Worm (Caenorhabditis elegans) whole organism, L4 larva: Measurements from ENCODE around the gene cct-5.

Experiments used
- F10B5.3 ChIP-seq: sonication (generic microtip); optimal IDR thresholded peaks from 2 replicates; lab custom pipeline; 2016; ENCODE audit warnings: mild to moderate bottlenecking, missing genetic modification characterization, missing compliant biosample characterization
- ZK546.5 ChIP-seq, 2 experiments: sonication (generic microtip); optimal IDR thresholded peaks; 2 replicates each; lab custom pipeline; 2017; ENCODE audit warnings: missing biosample characterization in 2 of 2, missing genetic modification characterization in 2 of 2
- ama-1 ChIP-seq: fragments of 150-350 bp; optimal IDR thresholded peaks from 2 replicates; lab custom pipeline; 2014; ENCODE audit warnings: inconsistent platforms, mixed read lengths
- attf-4 ChIP-seq: sonication (generic microtip); optimal IDR thresholded peaks from 3 replicates; lab custom pipeline; 2017; ENCODE audit warnings: missing biosample characterization, missing genetic modification characterization
- ceh-20 ChIP-seq: fragments of 200-800 bp; sonication (Bioruptor generic); IDR thresholded peaks from 2 replicates; pipeline ENCODE4 v1.3.6; 2022; ENCODE audit warnings: missing genetic modification reagents, missing genetic modification characterization, missing compliant biosample characterization
- ceh-28 ChIP-seq: fragments of 150-350 bp; optimal IDR thresholded peaks from 2 replicates; lab custom pipeline; 2014; ENCODE audit warnings: missing biosample characterization, missing genetic modification reagents, missing genetic modification characterization
- ceh-32 ChIP-seq: sonication (generic microtip); optimal IDR thresholded peaks from 2 replicates; lab custom pipeline; 2016; ENCODE audit warnings: mild to moderate bottlenecking, missing genetic modification characterization, missing compliant biosample characterization; ENCODE audit not compliant: poor library complexity
- ceh-44 ChIP-seq: fragments of 200-800 bp; sonication (Bioruptor generic); IDR thresholded peaks from 2 replicates; pipeline ENCODE4 v1.3.6; 2022; ENCODE audit warnings: missing genetic modification reagents, missing genetic modification characterization, missing compliant biosample characterization
- ceh-62 ChIP-seq: sonication (generic microtip); optimal IDR thresholded peaks from 2 replicates; lab custom pipeline; 2017; ENCODE audit warnings: missing biosample characterization, missing genetic modification characterization
- ces-1 ChIP-seq: fragments of 150-350 bp; sonication (generic microtip); optimal IDR thresholded peaks from 4 replicates; lab custom pipeline; 2014; ENCODE audit warnings: missing biosample characterization, missing genetic modification reagents, missing genetic modification characterization
- ctbp-1 ChIP-seq: fragments of 200-800 bp; sonication (Bioruptor generic); IDR thresholded peaks from 2 replicates; pipeline ENCODE4 v1.3.6; 2022; ENCODE audit warnings: missing genetic modification reagents, missing genetic modification characterization, missing compliant biosample characterization
- daf-12 ChIP-seq: fragments of 150-350 bp; optimal IDR thresholded peaks from 2 replicates; lab custom pipeline; 2014; ENCODE audit warnings: missing biosample characterization, missing genetic modification reagents, missing genetic modification characterization
- daf-19 ChIP-seq: fragments of 200-800 bp; sonication (Bioruptor generic); conservative IDR thresholded peaks from 2 replicates; pipeline ENCODE4 v1.3.6; 2022; ENCODE audit warnings: missing genetic modification characterization, missing compliant biosample characterization
- dmd-6 ChIP-seq: fragments of 200-800 bp; sonication (Bioruptor generic); IDR thresholded peaks from 2 replicates; pipeline ENCODE4 v1.3.6; 2022; ENCODE audit warnings: missing genetic modification reagents, missing genetic modification characterization, missing compliant biosample characterization
- duxl-1 ChIP-seq: sonication (generic microtip); optimal IDR thresholded peaks from 2 replicates; lab custom pipeline; 2016; ENCODE audit warnings: mild to moderate bottlenecking, missing genetic modification characterization, moderate library complexity, missing compliant biosample characterization; ENCODE audit not compliant: poor library complexity
- dve-1 ChIP-seq: sonication (generic microtip); optimal IDR thresholded peaks from 2 replicates; lab custom pipeline; 2017; ENCODE audit warnings: antibody characterized with exemption, mild to moderate bottlenecking, missing genetic modification characterization, missing compliant biosample characterization; ENCODE audit not compliant: insufficient read depth
- egl-27 ChIP-seq: sonication (generic microtip); optimal IDR thresholded peaks from 3 replicates; lab custom pipeline; 2017; ENCODE audit warnings: missing biosample characterization, missing genetic modification reagents, missing genetic modification characterization
- egl-43 ChIP-seq: fragments of 200-800 bp; sonication (Bioruptor generic); IDR thresholded peaks from 2 replicates; pipeline ENCODE4 v1.3.6; 2022; ENCODE audit warnings: missing genetic modification reagents, missing genetic modification characterization, missing compliant biosample characterization
- hmg-1.1 ChIP-seq: fragments of 200-800 bp; sonication (Bioruptor generic); IDR thresholded peaks from 2 replicates; pipeline ENCODE4 v1.3.6; 2022; ENCODE audit warnings: missing genetic modification reagents, missing genetic modification characterization, missing compliant biosample characterization
- lin-1 ChIP-seq: fragments of 200-800 bp; sonication (Bioruptor generic); IDR thresholded peaks from 2 replicates; pipeline ENCODE4 v1.3.6; 2022; ENCODE audit warnings: missing genetic modification reagents, missing genetic modification characterization, missing compliant biosample characterization
- lin-13 ChIP-seq: fragments of 150-350 bp; optimal IDR thresholded peaks from 2 replicates; lab custom pipeline; 2014; ENCODE audit warnings: missing biosample characterization, missing genetic modification reagents, missing genetic modification characterization
- lin-38 ChIP-seq: fragments of 200-800 bp; sonication (Bioruptor generic); IDR thresholded peaks from 2 replicates; pipeline ENCODE4 v1.3.6; 2022; ENCODE audit warnings: missing genetic modification reagents, missing genetic modification characterization, missing compliant biosample characterization
- lin-39 ChIP-seq: fragments of 150-350 bp; optimal IDR thresholded peaks from 2 replicates; lab custom pipeline; 2014; ENCODE audit warnings: missing biosample characterization, missing genetic modification reagents, missing genetic modification characterization
- lsy-2 ChIP-seq, 2 experiments: fragments of 150-350 bp in 1 of 2; sonication (generic microtip) in 1 of 2; optimal IDR thresholded peaks; 2 replicates each; lab custom pipeline; 2014 to 2017; ENCODE audit warnings: missing biosample characterization in 2 of 2, missing genetic modification characterization in 2 of 2
- mdl-1 ChIP-seq, 2 experiments: fragments of 150-350 bp in 1 of 2; sonication (generic microtip) in 1 of 2; optimal IDR thresholded peaks; 2 replicates each; lab custom pipeline; 2014 to 2017; ENCODE audit warnings: missing biosample characterization in 2 of 2, missing genetic modification characterization in 2 of 2
- mdt-29 ChIP-seq: fragments of 200-800 bp; sonication (Bioruptor generic); IDR thresholded peaks from 2 replicates; pipeline ENCODE4 v1.3.6; 2022; ENCODE audit warnings: missing genetic modification reagents, missing genetic modification characterization, missing compliant biosample characterization
- mep-1 ChIP-seq: fragments of 150-350 bp; sonication (generic microtip); optimal IDR thresholded peaks from 3 replicates; lab custom pipeline; 2014; ENCODE audit warnings: missing biosample characterization, missing genetic modification characterization
- mes-2 ChIP-seq: sonication (generic microtip); optimal IDR thresholded peaks from 2 replicates; lab custom pipeline; 2016; ENCODE audit warnings: missing genotype, mild to moderate bottlenecking, missing genetic modification characterization, missing compliant biosample characterization; ENCODE audit not compliant: poor library complexity, severe bottlenecking
- mxl-2 ChIP-seq: fragments of 200-800 bp; sonication (Bioruptor generic); conservative IDR thresholded peaks from 2 replicates; pipeline ENCODE4 v1.3.6; 2022; ENCODE audit warnings: missing genetic modification reagents, missing genetic modification characterization, missing compliant biosample characterization
- mxl-3 ChIP-seq: fragments of 200-800 bp; sonication (Bioruptor generic); optimal IDR thresholded peaks from 2 replicates; lab custom pipeline; 2018; ENCODE audit warnings: mild to moderate bottlenecking, missing genetic modification characterization, missing compliant biosample characterization
- nhr-10 ChIP-seq: fragments of 150-350 bp; optimal IDR thresholded peaks from 2 replicates; lab custom pipeline; 2014; ENCODE audit warnings: missing biosample characterization, missing genetic modification characterization
- nhr-111 ChIP-seq: fragments of 200-800 bp; sonication (Bioruptor generic); optimal IDR thresholded peaks from 2 replicates; lab custom pipeline; 2018; ENCODE audit warnings: mild to moderate bottlenecking, missing genetic modification characterization, missing compliant biosample characterization
- nhr-28 ChIP-seq: fragments of 150-350 bp; optimal IDR thresholded peaks from 2 replicates; lab custom pipeline; 2014; ENCODE audit warnings: missing biosample characterization, missing genetic modification characterization
- nhr-41 ChIP-seq: fragments of 200-800 bp; sonication (Bioruptor generic); IDR thresholded peaks from 2 replicates; pipeline ENCODE4 v1.3.6; 2022; ENCODE audit warnings: missing genetic modification reagents, missing genetic modification characterization, missing compliant biosample characterization
- pqm-1 ChIP-seq: sonication (generic microtip); optimal IDR thresholded peaks from 2 replicates; lab custom pipeline; 2017; ENCODE audit warnings: missing biosample characterization, missing genetic modification characterization
- sdz-12 ChIP-seq: fragments of 200-800 bp; sonication (Bioruptor generic); optimal IDR thresholded peaks from 2 replicates; lab custom pipeline; 2018; ENCODE audit warnings: mild to moderate bottlenecking, missing genetic modification characterization, missing compliant biosample characterization
- skn-1 ChIP-seq: fragments of 150-350 bp; optimal IDR thresholded peaks from 2 replicates; lab custom pipeline; 2014; ENCODE audit warnings: missing biosample characterization, missing genetic modification characterization
- snpc-1.2 ChIP-seq: fragments of 200-800 bp; sonication (Bioruptor generic); IDR thresholded peaks from 2 replicates; pipeline ENCODE4 v1.3.6; 2022; ENCODE audit warnings: missing genetic modification reagents, missing genetic modification characterization, missing compliant biosample characterization
- snpc-4 ChIP-seq: fragments of 150-350 bp; optimal IDR thresholded peaks from 2 replicates; lab custom pipeline; 2014; ENCODE audit warnings: missing biosample characterization, missing genetic modification characterization
- spr-1 ChIP-seq: sonication (generic microtip); optimal IDR thresholded peaks from 2 replicates; lab custom pipeline; 2016; ENCODE audit warnings: mild to moderate bottlenecking, missing genetic modification characterization, missing compliant biosample characterization
- spr-3 ChIP-seq: fragments of 200-800 bp; sonication (Bioruptor generic); optimal IDR thresholded peaks from 2 replicates; lab custom pipeline; 2018; ENCODE audit warnings: mild to moderate bottlenecking, missing genetic modification characterization, missing compliant biosample characterization
- tra-1 ChIP-seq: fragments of 200-800 bp; sonication (Bioruptor generic); IDR thresholded peaks from 2 replicates; pipeline ENCODE4 v1.3.6; 2022; ENCODE audit warnings: missing genetic modification reagents, missing genetic modification characterization, missing compliant biosample characterization
- unc-62 ChIP-seq, 3 experiments: fragments of 150-350 bp in 1 of 3; sonication (generic microtip); optimal IDR thresholded peaks in 2 of 3; peaks in 1 of 3; 1 replicate in 1 of 3; 2 replicates in 2 of 3; lab custom pipeline; 2014 to 2017; ENCODE audit warnings: missing biosample characterization in 3 of 3, missing genetic modification characterization in 3 of 3, missing genetic modification reagents in 3 of 3, missing genotype in 1 of 3
- vab-7 ChIP-seq: fragments of 200-800 bp; sonication (Bioruptor generic); IDR thresholded peaks from 2 replicates; pipeline ENCODE4 v1.3.6; 2022; ENCODE audit warnings: missing genetic modification reagents, missing genetic modification characterization, missing compliant biosample characterization
- zfp-2 ChIP-seq: sonication (generic microtip); optimal IDR thresholded peaks from 2 replicates; lab custom pipeline; 2016; ENCODE audit warnings: mild to moderate bottlenecking, missing genetic modification characterization, missing compliant biosample characterization
- zfp-3 ChIP-seq: fragments of 200-800 bp; sonication (Bioruptor generic); conservative IDR thresholded peaks from 2 replicates; pipeline ENCODE4 v1.3.6; 2022; ENCODE audit warnings: missing genetic modification reagents, missing genetic modification characterization, missing compliant biosample characterization
- zip-11 ChIP-seq: fragments of 200-800 bp; sonication (Bioruptor generic); IDR thresholded peaks from 2 replicates; pipeline ENCODE4 v1.3.6; 2022; ENCODE audit warnings: missing genetic modification characterization, missing compliant biosample characterization

cct-5 gene

DNA sequence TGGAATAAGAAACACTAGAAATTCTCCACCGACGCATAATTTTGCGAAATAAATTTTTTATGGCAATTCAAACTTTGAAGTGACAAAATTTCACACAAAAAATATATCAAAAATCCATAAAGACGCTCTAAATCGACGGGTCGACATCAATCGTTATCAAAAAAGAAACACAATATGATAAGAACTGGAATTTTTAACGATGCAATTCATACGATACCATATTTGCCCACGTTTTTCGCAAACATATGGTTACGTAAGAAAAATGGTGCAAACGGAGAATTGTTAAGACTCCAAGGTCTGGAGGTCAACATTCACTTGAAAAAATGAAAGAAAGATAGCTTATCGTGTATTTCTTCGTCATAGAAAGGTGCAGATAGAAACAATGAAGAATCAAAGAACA is 1.8 kb downstream of the cct-5 start (continued):
- TF ChIP-seq ceh-32 (tag; lab: Kevin White, UChicago) (no peak), sdz-12 (GFP tag; lab: Kevin White, UChicago) (no peak), ZK546.5 (tag; optimal IDR thresholded peaks at IDR 0.05; lab: Kevin White, UChicago) (no peak), ama-1 (lab: Kevin White, UChicago) (no peak), lin-13 (GFP tag; lab: Kevin White, UChicago) (no peak), daf-12 (no peak), dmd-6 (GFP tag; lab: Robert Waterston, UW) (peak; percentile 72), spr-3 (GFP tag; lab: Kevin White, UChicago) (no peak), dve-1 (tag; lab: Kevin White, UChicago) (peak; percentile 41), tra-1 (GFP tag; lab: Robert Waterston, UW) (0 out of 2 replicates have a peak, but pooled peaks have one; percentile 18), attf-4 (no peak), lin-39 (tag; lab: Kevin White, UChicago) (no peak), ceh-28 (tag; lab: Kevin White, UChicago) (no peak), nhr-41 (GFP tag; lab: Robert Waterston, UW) (no peak), daf-19 (GFP tag; lab: Robert Waterston, UW) (no peak), nhr-28 (tag; lab: Kevin White, UChicago) (peak; percentile 80)

DNA sequence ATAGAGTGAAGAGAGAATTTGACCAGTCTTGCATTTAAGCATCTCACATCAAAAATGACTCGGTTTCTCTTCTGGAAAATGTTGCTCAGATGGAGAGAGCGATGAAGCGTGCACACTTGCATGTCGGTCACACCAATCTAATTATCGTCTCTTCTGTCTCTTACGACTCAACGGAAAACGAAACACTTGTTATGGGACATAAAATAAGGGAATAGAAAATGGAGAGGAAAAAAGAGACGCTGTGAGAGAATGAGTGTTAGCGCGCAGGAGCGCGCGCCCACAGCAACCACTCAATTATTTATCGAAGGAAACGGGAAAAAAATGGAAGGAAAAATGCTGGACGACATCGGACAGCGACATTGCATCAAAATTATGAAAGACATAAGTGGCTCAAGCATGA is 2.2 kb downstream of the cct-5 start:
- no peak for TF ChIP-seq lin-39 (tag; lab: Kevin White, UChicago)
- TF ChIP-seq nhr-28 (tag; lab: Kevin White, UChicago), result no peak
- no peak for TF ChIP-seq ceh-44 (GFP tag; lab: Robert Waterston, UW)
- TF ChIP-seq nhr-41 (GFP tag; lab: Robert Waterston, UW), result no peak
- TF ChIP-seq daf-19 (GFP tag; lab: Robert Waterston, UW), result no peak
- no peak for TF ChIP-seq ceh-62
- peak; percentile 66 for TF ChIP-seq egl-43 (GFP tag; lab: Robert Waterston, UW)
- no peak for TF ChIP-seq duxl-1 (tag; lab: Kevin White, UChicago)
- no peak for TF ChIP-seq attf-4
- no peak for TF ChIP-seq snpc-1.2 (GFP tag; lab: Robert Waterston, UW)
- no peak for TF ChIP-seq ama-1 (lab: Kevin White, UChicago)
- TF ChIP-seq mes-2, result no peak
- TF ChIP-seq ceh-32 (tag; lab: Kevin White, UChicago), result no peak
- no peak for TF ChIP-seq lin-38 (GFP tag; lab: Robert Waterston, UW)
- no peak for TF ChIP-seq dve-1 (tag; lab: Kevin White, UChicago)
- peak; percentile 39; the same call in 1 of the 2 replicates for TF ChIP-seq hmg-1.1
- peak in 1 of 2 experiments; percentile 1 for TF ChIP-seq mdl-1 (tag; optimal IDR thresholded peaks at IDR 0.05; lab: Kevin White, UChicago)
- TF ChIP-seq spr-3 (GFP tag; lab: Kevin White, UChicago), result no peak
- TF ChIP-seq F10B5.3 (tag; lab: Kevin White, UChicago), result no peak
- no peak for TF ChIP-seq pqm-1 (tag; lab: Kevin White, UChicago)
- no peak for TF ChIP-seq ces-1
- no peak for TF ChIP-seq zfp-3 (GFP tag; lab: Robert Waterston, UW)
- TF ChIP-seq egl-27 (tag; lab: Kevin White, UChicago), result no peak
- TF ChIP-seq mxl-2 (GFP tag; lab: Robert Waterston, UW), result no peak
- TF ChIP-seq zip-11 (GFP tag; lab: Robert Waterston, UW), result no peak
- TF ChIP-seq mxl-3 (GFP tag; lab: Kevin White, UChicago), result no peak
- TF ChIP-seq zfp-2 (tag; lab: Kevin White, UChicago), result no peak
- no peak for TF ChIP-seq snpc-4 (tag; lab: Kevin White, UChicago)
- TF ChIP-seq nhr-10, result no peak
- TF ChIP-seq ctbp-1 (GFP tag; lab: Robert Waterston, UW), result peak; percentile 48
- TF ChIP-seq lin-1, result no peak
- TF ChIP-seq vab-7, result peak; percentile 39; the same call in 1 of the 2 replicates
- peak in 1 of 2 experiments; percentile 53 for TF ChIP-seq lsy-2 (tag; optimal IDR thresholded peaks at IDR 0.05; lab: Kevin White, UChicago)
- TF ChIP-seq ceh-28 (tag; lab: Kevin White, UChicago), result no peak
- TF ChIP-seq ceh-20 (GFP tag; lab: Robert Waterston, UW), result no peak
- peak; percentile 33 for TF ChIP-seq mep-1 (tag; lab: Kevin White, UChicago)
- TF ChIP-seq unc-62 (GFP tag; optimal IDR thresholded peaks at IDR 0.05 in 1 of 2; lab: Kevin White, UChicago), result peak in 1 of 2 experiments; percentile 20
- TF ChIP-seq unc-62 (tag; optimal IDR thresholded peaks at IDR 0.05; lab: Kevin White, UChicago), result no peak
- TF ChIP-seq spr-1 (tag; lab: Kevin White, UChicago), result no peak
- no peak for TF ChIP-seq skn-1 (tag; lab: Kevin White, UChicago)
- no peak for TF ChIP-seq nhr-111 (GFP tag; lab: Kevin White, UChicago)
- no peak for TF ChIP-seq mdt-29 (GFP tag; lab: Robert Waterston, UW)
